Worm (Caenorhabditis elegans) whole organism, early embryonic: ENCODE results near the gene C33E10.10.

Source experiments
- B0310.2 ChIP-seq: sonication (generic microtip); optimal IDR thresholded peaks from 2 replicates; lab custom pipeline; 2016; ENCODE audit warnings: mild to moderate bottlenecking, missing genetic modification characterization, missing compliant biosample characterization
- F13C5.2 ChIP-seq: sonication (generic microtip); optimal IDR thresholded peaks from 2 replicates; lab custom pipeline; 2017; ENCODE audit warnings: mild to moderate bottlenecking, missing genetic modification characterization, inconsistent platforms, missing compliant biosample characterization
- ama-1 ChIP-seq: fragments of 150-350 bp; optimal IDR thresholded peaks from 2 replicates; lab custom pipeline; 2014
- ceh-13 ChIP-seq: fragments of 200-800 bp; sonication (Bioruptor generic); optimal IDR thresholded peaks from 2 replicates; lab custom pipeline; 2018; ENCODE audit warnings: mild to moderate bottlenecking, missing genetic modification characterization, missing compliant biosample characterization
- ceh-36 ChIP-seq: sonication (generic microtip); optimal IDR thresholded peaks from 2 replicates; lab custom pipeline; 2016; ENCODE audit warnings: missing genetic modification characterization, inconsistent platforms, missing compliant biosample characterization
- ets-7 ChIP-seq: sonication (generic microtip); optimal IDR thresholded peaks from 2 replicates; lab custom pipeline; 2016; ENCODE audit warnings: missing genotype, missing genetic modification characterization, missing compliant biosample characterization
- flt-1 ChIP-seq: fragments of 200-800 bp; sonication (Bioruptor generic); IDR thresholded peaks from 2 replicates; pipeline ENCODE4 v1.3.6; 2022; ENCODE audit warnings: missing genetic modification characterization, missing compliant biosample characterization
- hnd-1 ChIP-seq: sonication (generic microtip); optimal IDR thresholded peaks from 2 replicates; lab custom pipeline; 2016; ENCODE audit warnings: missing genetic modification characterization, missing compliant biosample characterization
- scrt-1 ChIP-seq: fragments of 200-800 bp; sonication (Bioruptor generic); IDR thresholded peaks from 2 replicates; pipeline ENCODE4 v1.3.6; 2022; ENCODE audit warnings: missing genetic modification characterization, missing compliant biosample characterization
- sea-1 ChIP-seq: fragments of 200-800 bp; sonication (Bioruptor generic); conservative IDR thresholded peaks from 2 replicates; pipeline ENCODE4 v1.3.6; 2022; ENCODE audit warnings: missing genetic modification characterization, missing compliant biosample characterization
- tbx-11 ChIP-seq: fragments of 200-800 bp; sonication (Bioruptor generic); IDR thresholded peaks from 2 replicates; pipeline ENCODE4 v1.3.6; 2022; ENCODE audit warnings: missing genetic modification characterization, missing compliant biosample characterization
- tbx-37 ChIP-seq: fragments of 200-800 bp; sonication (Bioruptor generic); conservative IDR thresholded peaks from 2 replicates; pipeline ENCODE4 v1.3.6; 2022; ENCODE audit warnings: missing genetic modification reagents, missing genetic modification characterization, missing compliant biosample characterization

ce11 chrX:17301900-17302299, at the start of gene C33E10.10:
- TF ChIP-seq ama-1 (lab: Kevin White, UChicago), result no peak
- TF ChIP-seq flt-1, result no peak
- TF ChIP-seq F13C5.2 (tag; lab: Kevin White, UChicago), result no peak
- TF ChIP-seq sea-1 (GFP tag; lab: Robert Waterston, UW), result no peak
- no peak for TF ChIP-seq ceh-36 (tag; lab: Kevin White, UChicago)
- TF ChIP-seq hnd-1 (tag; lab: Kevin White, UChicago), result no peak
- TF ChIP-seq tbx-11 (GFP tag; lab: Robert Waterston, UW), result no peak
- TF ChIP-seq scrt-1 (GFP tag; lab: Robert Waterston, UW), result no peak
- TF ChIP-seq ets-7 (tag; lab: Kevin White, UChicago), result no peak
- TF ChIP-seq B0310.2 (tag; lab: Kevin White, UChicago), result no peak
- TF ChIP-seq ceh-13, result no peak
- no peak for TF ChIP-seq tbx-37
